Fruit fly (Drosophila melanogaster) whole organism, embryonic: Measurements from ENCODE around the gene Kmn1.

ENCODE experiments used
- Adf1 ChIP-seq: fragments of 200-800 bp; sonication (Bioruptor generic); IDR thresholded peaks from 2 replicates; pipeline ENCODE4 v1.3.6; 2022; ENCODE audit warnings: missing biosample characterization, missing genetic modification characterization
- Awh ChIP-seq: fragments of 200-800 bp; sonication (Bioruptor generic); IDR thresholded peaks from 2 replicates; pipeline ENCODE4, ENCODE4 v1.3.6; 2022; ENCODE audit warnings: missing biosample characterization, missing genetic modification characterization
- B-H1 ChIP-seq: fragments of 200-800 bp; sonication (Bioruptor generic); IDR thresholded peaks from 3 replicates; pipeline ENCODE4 v1.3.6; 2022; ENCODE audit warnings: missing biosample characterization, missing genetic modification characterization
- Bdp1 ChIP-seq: fragments of 200-800 bp; sonication (Bioruptor generic); optimal IDR thresholded peaks from 3 replicates; lab custom pipeline; 2016; ENCODE audit warnings: missing biosample characterization, missing genetic modification characterization
- CG10274 ChIP-seq: fragments of 200-800 bp; sonication (Bioruptor generic); optimal IDR thresholded peaks from 3 replicates; lab custom pipeline; 2017; ENCODE audit warnings: missing biosample characterization, mild to moderate bottlenecking, missing genetic modification characterization
- CG10654 ChIP-seq: fragments of 200-800 bp; sonication (Bioruptor generic); optimal IDR thresholded peaks from 2 replicates; lab custom pipeline; 2016; ENCODE audit warnings: missing biosample characterization, missing genetic modification characterization
- CG10979 ChIP-seq: fragments of 200-800 bp; sonication (Bioruptor generic); optimal IDR thresholded peaks from 2 replicates; lab custom pipeline; 2018; ENCODE audit warnings: missing biosample characterization, mild to moderate bottlenecking, missing genetic modification characterization, moderate library complexity
- CG11456 ChIP-seq: fragments of 200-800 bp; sonication (Bioruptor generic); IDR thresholded peaks from 3 replicates; pipeline ENCODE4 v1.3.6; 2022; ENCODE audit warnings: missing biosample characterization, missing genetic modification characterization
- CG11695 ChIP-seq: fragments of 200-800 bp; sonication (Bioruptor generic); IDR thresholded peaks from 3 replicates; pipeline ENCODE4 v1.3.6; 2022; ENCODE audit warnings: missing biosample characterization, missing genetic modification characterization
- CG12744 ChIP-seq: fragments of 200-800 bp; sonication (Bioruptor generic); optimal IDR thresholded peaks from 2 replicates; lab custom pipeline; 2016; ENCODE audit warnings: missing biosample characterization, missing genetic modification characterization
- CG12769 ChIP-seq: fragments of 200-800 bp; sonication (Bioruptor generic); optimal IDR thresholded peaks from 2 replicates; lab custom pipeline; 2019; ENCODE audit warnings: missing biosample characterization, mild to moderate bottlenecking, missing genetic modification characterization, moderate library complexity
- CG17186 ChIP-seq: fragments of 200-800 bp; sonication (Bioruptor generic); optimal IDR thresholded peaks from 3 replicates; lab custom pipeline; 2017; ENCODE audit warnings: missing biosample characterization, missing genetic modification reagents, missing genetic modification characterization
- CG17612 ChIP-seq: fragments of 200-800 bp; sonication (Bioruptor generic); IDR thresholded peaks from 2 replicates; pipeline ENCODE4 v1.3.6; 2022; ENCODE audit warnings: missing biosample characterization, missing genetic modification characterization
- CG18011 ChIP-seq: fragments of 200-800 bp; sonication (Bioruptor generic); optimal IDR thresholded peaks from 2 replicates; lab custom pipeline; 2017; ENCODE audit warnings: missing biosample characterization, missing genetic modification characterization, mild to moderate bottlenecking, moderate library complexity, missing genotype
- CG18619 ChIP-seq: fragments of 200-800 bp; sonication (Bioruptor generic); optimal IDR thresholded peaks from 3 replicates; lab custom pipeline; 2017; ENCODE audit warnings: missing biosample characterization, mild to moderate bottlenecking, missing genetic modification characterization
- CG31441 ChIP-seq: fragments of 200-800 bp; sonication (Bioruptor generic); IDR thresholded peaks from 2 replicates; pipeline ENCODE4 v1.3.6; 2022; ENCODE audit warnings: missing biosample characterization, missing genetic modification characterization
- CG32767 ChIP-seq: fragments of 200-800 bp; sonication (Bioruptor generic); IDR thresholded peaks from 2 replicates; pipeline ENCODE4 v1.3.6; 2022; ENCODE audit warnings: missing biosample characterization, missing genetic modification characterization
- CG3847 ChIP-seq: fragments of 200-800 bp; sonication (Bioruptor generic); IDR thresholded peaks from 2 replicates; pipeline ENCODE4 v1.3.6; 2022; ENCODE audit warnings: missing biosample characterization, missing genetic modification characterization
- CG4282 ChIP-seq: fragments of 200-800 bp; sonication (Bioruptor generic); optimal IDR thresholded peaks from 2 replicates; lab custom pipeline; 2016; ENCODE audit warnings: missing biosample characterization, missing genetic modification characterization
- CG43689 ChIP-seq: fragments of 200-800 bp; sonication (Bioruptor generic); IDR thresholded peaks from 2 replicates; pipeline ENCODE4 v1.3.6; 2022; ENCODE audit warnings: missing biosample characterization, missing genetic modification characterization
- CG4854 ChIP-seq: fragments of 200-800 bp; sonication (Bioruptor generic); optimal IDR thresholded peaks from 2 replicates; lab custom pipeline; 2016; ENCODE audit warnings: missing biosample characterization, missing genetic modification characterization, inconsistent platforms
- CG5953 ChIP-seq: fragments of 200-800 bp; sonication (Bioruptor generic); IDR thresholded peaks from 2 replicates; pipeline ENCODE4 v1.3.6; 2022; ENCODE audit warnings: missing biosample characterization, missing genetic modification characterization
- CG8359 ChIP-seq: fragments of 200-800 bp; sonication (Bioruptor generic); optimal IDR thresholded peaks from 2 replicates; lab custom pipeline; 2017; ENCODE audit warnings: missing biosample characterization, mild to moderate bottlenecking, missing genetic modification characterization, borderline replicate concordance
- CG8478 ChIP-seq: fragments of >200 bp; optimal IDR thresholded peaks from 2 replicates; lab custom pipeline; 2018
- CoRest ChIP-seq: fragments of 200-800 bp; sonication (Bioruptor generic); optimal IDR thresholded peaks from 3 replicates; lab custom pipeline; 2018; ENCODE audit warnings: missing biosample characterization, mild to moderate bottlenecking, missing genetic modification characterization, moderate library complexity
- GATAe ChIP-seq: fragments of 200-800 bp; sonication (Bioruptor generic); conservative IDR thresholded peaks from 2 replicates; pipeline ENCODE4 v1.3.6; 2022; ENCODE audit warnings: missing biosample characterization, missing genetic modification characterization
- Hr51 ChIP-seq, 2 experiments: fragments of 200-800 bp; sonication (Bioruptor generic); optimal IDR thresholded peaks; 2 replicates in 1 of 2; 3 replicates in 1 of 2; lab custom pipeline; 2016 to 2018; ENCODE audit warnings: missing biosample characterization in 2 of 2, missing genetic modification characterization in 2 of 2, mild to moderate bottlenecking in 1 of 2, moderate library complexity in 1 of 2
- MTF-1 ChIP-seq: fragments of 200-800 bp; sonication (Bioruptor generic); optimal IDR thresholded peaks from 2 replicates; lab custom pipeline; 2018; ENCODE audit warnings: missing biosample characterization, mild to moderate bottlenecking, missing genetic modification characterization, borderline replicate concordance
- Sry-δ ChIP-seq: fragments of 200-800 bp; sonication (Bioruptor generic); optimal IDR thresholded peaks from 2 replicates; lab custom pipeline; 2016; ENCODE audit warnings: missing biosample characterization, missing genetic modification characterization
- Vsx1 ChIP-seq: fragments of 200-800 bp; sonication (Bioruptor generic); optimal IDR thresholded peaks from 2 replicates; lab custom pipeline; 2017; ENCODE audit warnings: missing biosample characterization, mild to moderate bottlenecking, missing genetic modification characterization, missing genetic modification reagents
- abd-A ChIP-seq: fragments of 200-800 bp; sonication (Bioruptor generic); optimal IDR thresholded peaks from 3 replicates; lab custom pipeline; 2019; ENCODE audit warnings: missing biosample characterization, mild to moderate bottlenecking, missing genetic modification characterization, moderate library complexity
- ase ChIP-seq: fragments of 200-800 bp; sonication (Bioruptor generic); IDR thresholded peaks from 3 replicates; pipeline ENCODE4 v1.3.6; 2022; ENCODE audit warnings: missing biosample characterization, missing genetic modification characterization
- bowl ChIP-seq: fragments of 200-800 bp; sonication (Bioruptor generic); IDR thresholded peaks from 2 replicates; pipeline ENCODE4 v1.3.6; 2022; ENCODE audit warnings: missing biosample characterization, missing genetic modification characterization
- caup ChIP-seq: fragments of 200-800 bp; sonication (Bioruptor generic); optimal IDR thresholded peaks from 3 replicates; lab custom pipeline; 2017; ENCODE audit warnings: missing biosample characterization, mild to moderate bottlenecking, missing genetic modification characterization, moderate library complexity; ENCODE audit not compliant: severe bottlenecking
- ci ChIP-seq: fragments of 200-800 bp; sonication (Bioruptor generic); IDR thresholded peaks from 3 replicates; pipeline ENCODE4 v1.3.6; 2022; ENCODE audit warnings: missing biosample characterization, missing genetic modification characterization
- crc ChIP-seq: fragments of 200-800 bp; sonication (Bioruptor generic); optimal IDR thresholded peaks from 2 replicates; lab custom pipeline; 2016; ENCODE audit warnings: missing biosample characterization, missing genetic modification characterization
- dimm ChIP-seq: fragments of 200-800 bp; sonication (Bioruptor generic); IDR thresholded peaks from 2 replicates; pipeline ENCODE4 v1.3.6; 2022; ENCODE audit warnings: missing biosample characterization, missing genetic modification characterization
- dmrt11E ChIP-seq: fragments of 200-800 bp; sonication (Bioruptor generic); optimal IDR thresholded peaks from 3 replicates; lab custom pipeline; 2018; ENCODE audit warnings: missing biosample characterization, mild to moderate bottlenecking, missing genetic modification characterization, moderate library complexity
- ewg ChIP-seq: fragments of 200-800 bp; sonication (Bioruptor generic); optimal IDR thresholded peaks from 3 replicates; lab custom pipeline; 2017; ENCODE audit warnings: mild to moderate bottlenecking, missing biosample characterization, missing genetic modification reagents, missing genetic modification characterization
- fd64A ChIP-seq: fragments of 200-800 bp; sonication (Bioruptor generic); optimal IDR thresholded peaks from 3 replicates; lab custom pipeline; 2018; ENCODE audit warnings: missing biosample characterization, mild to moderate bottlenecking, missing genetic modification characterization
- gcm2 ChIP-seq: fragments of 200-800 bp; sonication (Bioruptor generic); optimal IDR thresholded peaks from 2 replicates; lab custom pipeline; 2016; ENCODE audit warnings: missing biosample characterization, missing genetic modification characterization
- inv ChIP-seq: fragments of 200-800 bp; sonication (Bioruptor generic); IDR thresholded peaks from 2 replicates; pipeline ENCODE4 v1.3.6; 2022; ENCODE audit warnings: missing biosample characterization, missing genetic modification characterization; ENCODE audit not compliant: partially characterized antibody
- kah ChIP-seq: fragments of 200-800 bp; sonication (Bioruptor generic); optimal IDR thresholded peaks from 2 replicates; lab custom pipeline; 2018; ENCODE audit warnings: missing biosample characterization, mild to moderate bottlenecking, missing genetic modification characterization
- kay ChIP-seq: fragments of 200-800 bp; sonication (Bioruptor generic); optimal IDR thresholded peaks from 2 replicates; lab custom pipeline; 2016; ENCODE audit warnings: missing biosample characterization, missing genetic modification characterization
- lab ChIP-seq: fragments of 200-800 bp; sonication (Bioruptor generic); optimal IDR thresholded peaks from 3 replicates; lab custom pipeline; 2017; ENCODE audit warnings: missing biosample characterization, missing genetic modification characterization, mild to moderate bottlenecking, moderate library complexity, missing genetic modification reagents
- nerfin-2 ChIP-seq: fragments of 200-800 bp; sonication (Bioruptor generic); IDR thresholded peaks from 2 replicates; pipeline ENCODE4 v1.3.6; 2022; ENCODE audit warnings: missing biosample characterization, missing genetic modification characterization; ENCODE audit not compliant: partially characterized antibody
- pzg ChIP-seq: fragments of 200-800 bp; sonication (Bioruptor generic); optimal IDR thresholded peaks from 3 replicates; lab custom pipeline; 2018; ENCODE audit warnings: missing biosample characterization, mild to moderate bottlenecking, missing genetic modification characterization, moderate library complexity
- scrt ChIP-seq: fragments of 200-800 bp; sonication (Bioruptor generic); optimal IDR thresholded peaks from 2 replicates; lab custom pipeline; 2018; ENCODE audit warnings: missing biosample characterization, mild to moderate bottlenecking, missing genetic modification characterization, moderate library complexity
- slbo ChIP-seq: fragments of 200-800 bp; sonication (Bioruptor generic); IDR thresholded peaks from 2 replicates; pipeline ENCODE4 v1.3.6; 2022; ENCODE audit warnings: missing biosample characterization, missing genetic modification characterization
- tna ChIP-seq: fragments of 200-800 bp; sonication (Bioruptor generic); IDR thresholded peaks from 2 replicates; pipeline ENCODE4 v1.3.6; 2022; ENCODE audit warnings: missing biosample characterization, missing genetic modification characterization; ENCODE audit not compliant: partially characterized antibody
- wek ChIP-seq: fragments of 200-800 bp; sonication (Bioruptor generic); optimal IDR thresholded peaks from 3 replicates; lab custom pipeline; 2018; ENCODE audit warnings: missing biosample characterization, mild to moderate bottlenecking, missing genetic modification characterization, moderate library complexity

Kmn1 gene

DNA sequence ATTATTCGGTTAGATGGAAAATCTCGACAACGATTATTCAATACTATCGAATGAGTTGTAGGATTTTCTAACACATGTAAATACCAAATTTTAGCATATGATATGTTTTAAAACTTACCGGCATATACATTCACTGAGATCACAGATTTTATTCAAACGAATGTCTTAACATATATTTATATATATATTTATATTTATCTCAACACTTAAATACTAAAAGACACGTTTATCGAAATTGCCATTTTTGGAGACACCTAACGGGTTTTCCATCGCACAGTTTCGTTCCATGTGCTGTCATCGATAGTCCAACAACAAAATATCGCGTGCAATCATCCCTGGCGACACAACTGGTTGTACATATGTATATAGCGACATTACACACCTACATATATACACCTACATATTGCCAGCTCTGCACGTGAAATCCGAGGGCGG is 39.4 kb upstream of the Kmn1 start, which contains the start of the genes CG2247 and CG1703 (continued):
- no peak for TF ChIP-seq wek (GFP tag; lab: Kevin White, UChicago)
- no peak for TF ChIP-seq CG43689
- TF ChIP-seq B-H1 (GFP tag; lab: Robert Waterston, UW) = no peak
- TF ChIP-seq ewg (GFP tag; lab: Kevin White, UChicago) = no peak
- TF ChIP-seq crc (GFP tag; lab: Kevin White, UChicago) = no peak
- peak; percentile 39 for TF ChIP-seq CG17186 (GFP tag; lab: Kevin White, UChicago)
- no peak for TF ChIP-seq CG12769 (tag; lab: Kevin White, UChicago)
- no peak for TF ChIP-seq CG17612 (GFP tag; lab: Robert Waterston, UW)
- no peak for TF ChIP-seq abd-A (tag; lab: Kevin White, UChicago)
- TF ChIP-seq Vsx1 (GFP tag; lab: Kevin White, UChicago) = no peak
- TF ChIP-seq Awh (GFP tag; lab: Robert Waterston, UW) = no peak
- TF ChIP-seq CG3847 = no peak
- no peak for TF ChIP-seq CG5953 (GFP tag; lab: Robert Waterston, UW)
- TF ChIP-seq pzg = peak; percentile 78
- TF ChIP-seq lab = no peak
- peak; percentile 28 for TF ChIP-seq scrt (GFP tag; lab: Kevin White, UChicago)
- no peak for TF ChIP-seq dimm
- no peak for TF ChIP-seq kay (GFP tag; lab: Kevin White, UChicago)
- no peak for TF ChIP-seq CG32767 (GFP tag; lab: Robert Waterston, UW)
- peak; percentile 52 for TF ChIP-seq CoRest (tag; lab: Kevin White, UChicago)
- TF ChIP-seq CG10654 (GFP tag; lab: Kevin White, UChicago) = no peak
- TF ChIP-seq inv (GFP tag; lab: Robert Waterston, UW) = peak; percentile 80
- TF ChIP-seq GATAe (GFP tag; lab: Robert Waterston, UW) = no peak
- TF ChIP-seq MTF-1 (GFP tag; lab: Kevin White, UChicago) = no peak
- TF ChIP-seq Hr51 (GFP tag; optimal IDR thresholded peaks at IDR 0.05; lab: Kevin White, UChicago) = no peak
- TF ChIP-seq Bdp1 (GFP tag; lab: Kevin White, UChicago) = no peak
- TF ChIP-seq dmrt11E (tag; lab: Kevin White, UChicago) = peak; percentile 11
- no peak for TF ChIP-seq CG4854 (GFP tag; lab: Kevin White, UChicago)
- no peak for TF ChIP-seq caup (GFP tag; lab: Kevin White, UChicago)
- TF ChIP-seq CG4282 = no peak
- no peak for TF ChIP-seq CG31441 (GFP tag; lab: Robert Waterston, UW)
- peak; percentile 87 for TF ChIP-seq CG18011
- no peak for TF ChIP-seq CG8478 (lab: Kevin White, UChicago)
- no peak for TF ChIP-seq CG11695
- TF ChIP-seq ase (GFP tag; lab: Robert Waterston, UW) = no peak
- TF ChIP-seq CG11456 (GFP tag; lab: Robert Waterston, UW) = no peak
- no peak for TF ChIP-seq CG10979 (tag; lab: Kevin White, UChicago)
- TF ChIP-seq CG8359 (GFP tag; lab: Kevin White, UChicago) = no peak
- no peak for TF ChIP-seq fd64A (GFP tag; lab: Kevin White, UChicago)
- peak; percentile 51; the same call in 1 of the 2 replicates for TF ChIP-seq tna (GFP tag; lab: Robert Waterston, UW)
- TF ChIP-seq Sry-δ (GFP tag; lab: Kevin White, UChicago) = peak; percentile 75
- TF ChIP-seq kah (GFP tag; lab: Kevin White, UChicago) = no peak
- TF ChIP-seq slbo (GFP tag; lab: Robert Waterston, UW) = no peak
- TF ChIP-seq ci (GFP tag; lab: Robert Waterston, UW) = no peak
- peak; percentile 52 for TF ChIP-seq nerfin-2 (GFP tag; lab: Robert Waterston, UW)
- TF ChIP-seq gcm2 (GFP tag; lab: Kevin White, UChicago) = no peak
- TF ChIP-seq CG12744 (GFP tag; lab: Kevin White, UChicago) = no peak
- TF ChIP-seq CG10274 (GFP tag; lab: Kevin White, UChicago) = no peak
- TF ChIP-seq Adf1 (GFP tag; lab: Robert Waterston, UW) = no peak
- TF ChIP-seq bowl (GFP tag; lab: Robert Waterston, UW) = no peak
- no peak for TF ChIP-seq CG18619
